Fruit fly (Drosophila melanogaster) whole organism: ENCODE results near the gene CG6432.

ENCODE experiments used
- CG8478 ChIP-seq: fragments of >200 bp; optimal IDR thresholded peaks from 2 replicates; lab custom pipeline; 2018; ENCODE audit warnings: inconsistent platforms
- Dll ChIP-seq: fragments of >200 bp; optimal IDR thresholded peaks from 2 replicates; lab custom pipeline; 2017
- EcR ChIP-seq, 2 experiments: fragments of >200 bp; optimal IDR thresholded peaks; 2 replicates each; lab custom pipeline; 2017; ENCODE audit warnings: missing biosample characterization in 2 of 2, missing genetic modification characterization in 2 of 2, missing genetic modification reagents in 2 of 2
- pan ChIP-seq: fragments of >200 bp; optimal IDR thresholded peaks from 2 replicates; lab custom pipeline; 2017
- psq ChIP-seq: fragments of >200 bp; optimal IDR thresholded peaks from 2 replicates; lab custom pipeline; 2017
- usp ChIP-seq: fragments of >200 bp; optimal IDR thresholded peaks from 2 replicates; lab custom pipeline; 2017; ENCODE audit warnings: missing biosample characterization, missing genetic modification characterization, mixed read lengths

Gene CG6432

dm6 chr3R:24353448-24353847 lies 16.7 kb downstream of the CG6432 start:
- no peak for TF ChIP-seq usp (GFP tag; lab: Kevin White, UChicago)
- no peak for TF ChIP-seq Dll (lab: Kevin White, UChicago)

- TF ChIP-seq EcR (GFP tag; optimal IDR thresholded peaks at IDR 0.05; lab: Kevin White, UChicago): no peak
- no peak for TF ChIP-seq CG8478
- no peak for TF ChIP-seq usp (GFP tag; lab: Kevin White, UChicago)
- no peak for TF ChIP-seq Dll (lab: Kevin White, UChicago)
- TF ChIP-seq pan: no peak
- no peak for TF ChIP-seq psq (lab: Kevin White, UChicago)
Observed at dm6 chr3R:24357698-24358097, 21.0 kb downstream of the CG6432 start, which contains the start of gene Golgin84. Gene Golgin84, minus strand, starts transcription at chr3R:24357938.

- TF ChIP-seq psq (lab: Kevin White, UChicago) (no peak), CG8478 (no peak), EcR (GFP tag; optimal IDR thresholded peaks at IDR 0.05; lab: Kevin White, UChicago) (no peak)
Observed at dm6 chr3R:24359957-24360356, 23.2 kb downstream of the CG6432 start, which contains the start of gene CG18528. Gene CG18528, minus strand, starts transcription at chr3R:24360144.

- TF ChIP-seq usp (GFP tag; lab: Kevin White, UChicago) (no peak), Dll (lab: Kevin White, UChicago) (no peak), EcR (GFP tag; optimal IDR thresholded peaks at IDR 0.05; lab: Kevin White, UChicago) (no peak), pan (no peak), psq (lab: Kevin White, UChicago) (no peak)
Observed at dm6 chr3R:24361583-24361982, 24.9 kb downstream of the CG6432 start, which contains the start of the genes CG5762 and CG33339. Gene CG5762, minus strand, starts transcription at chr3R:24361683. Gene CG33339, plus strand, starts transcription at chr3R:24361847.

- no peak for TF ChIP-seq CG8478
- TF ChIP-seq EcR (GFP tag; optimal IDR thresholded peaks at IDR 0.05; lab: Kevin White, UChicago): no peak
- TF ChIP-seq pan: no peak
- TF ChIP-seq psq (lab: Kevin White, UChicago): no peak
- TF ChIP-seq Dll (lab: Kevin White, UChicago): no peak
- TF ChIP-seq usp (GFP tag; lab: Kevin White, UChicago): no peak
Observed at dm6 chr3R:24362838-24363237, 26.1 kb downstream of the CG6432 start, which contains the start of gene CG33340. Gene CG33340, plus strand, starts transcription at chr3R:24363138.

- no peak for TF ChIP-seq EcR (GFP tag; optimal IDR thresholded peaks at IDR 0.05; lab: Kevin White, UChicago)
- no peak for TF ChIP-seq Dll (lab: Kevin White, UChicago)
- no peak for TF ChIP-seq psq (lab: Kevin White, UChicago)
- TF ChIP-seq pan: no peak
- TF ChIP-seq usp (GFP tag; lab: Kevin White, UChicago): no peak
- no peak for TF ChIP-seq CG8478
Observed at dm6 chr3R:24364880-24365604, 28.3 kb downstream of the CG6432 start, which contains the start of the genes CG17784 and CG13613. Gene CG17784, minus strand, starts transcription at chr3R:24364980. Gene CG13613, plus strand, starts transcription at chr3R:24365554.

- no peak for TF ChIP-seq usp (GFP tag; lab: Kevin White, UChicago)
- no peak for TF ChIP-seq pan
- no peak for TF ChIP-seq psq (lab: Kevin White, UChicago)
- no peak for TF ChIP-seq CG8478
- no peak for TF ChIP-seq Dll (lab: Kevin White, UChicago)
- no peak for TF ChIP-seq EcR (GFP tag; optimal IDR thresholded peaks at IDR 0.05; lab: Kevin White, UChicago)
Observed at dm6 chr3R:24367120-24367519, 30.4 kb downstream of the CG6432 start, which contains the start of gene CG42811. Gene CG42811, minus strand, starts transcription at chr3R:24367220.

dm6 chr3R:24368064-24368463 lies 31.3 kb downstream of the CG6432 start, which contains the start of the genes CG42812 and CG33341:
Gene CG42812, minus strand, starts transcription at chr3R:24368164.
Gene CG33341, plus strand, starts transcription at chr3R:24368358.
- TF ChIP-seq Dll (lab: Kevin White, UChicago): no peak
- TF ChIP-seq pan: no peak
- no peak for TF ChIP-seq EcR (GFP tag; optimal IDR thresholded peaks at IDR 0.05; lab: Kevin White, UChicago)
- TF ChIP-seq usp (GFP tag; lab: Kevin White, UChicago): no peak
- TF ChIP-seq CG8478: no peak
- TF ChIP-seq psq (lab: Kevin White, UChicago): no peak

- TF ChIP-seq EcR (GFP tag; optimal IDR thresholded peaks at IDR 0.05; lab: Kevin White, UChicago): no peak
- no peak for TF ChIP-seq Dll (lab: Kevin White, UChicago)
- TF ChIP-seq CG8478: no peak
- no peak for TF ChIP-seq psq (lab: Kevin White, UChicago)
- no peak for TF ChIP-seq pan
- TF ChIP-seq usp (GFP tag; lab: Kevin White, UChicago): no peak
Observed at dm6 chr3R:24369268-24369667, 32.5 kb downstream of the CG6432 start, which contains the start of gene CG13614. Gene CG13614, plus strand, starts transcription at chr3R:24369568.

- no peak for TF ChIP-seq EcR (GFP tag; optimal IDR thresholded peaks at IDR 0.05; lab: Kevin White, UChicago)
- no peak for TF ChIP-seq CG8478
- no peak for TF ChIP-seq Dll (lab: Kevin White, UChicago)
- no peak for TF ChIP-seq psq (lab: Kevin White, UChicago)
- no peak for TF ChIP-seq pan
- no peak for TF ChIP-seq usp (GFP tag; lab: Kevin White, UChicago)
Observed at dm6 chr3R:24372662-24373061, 35.9 kb downstream of the CG6432 start, which contains the start of gene CG17782. Gene CG17782, minus strand, starts transcription at chr3R:24372762.

dm6 chr3R:24375561-24375960 lies 38.8 kb downstream of the CG6432 start, which contains the start of gene CG17781:
Gene CG17781, minus strand, starts transcription at chr3R:24375661.
- TF ChIP-seq CG8478 (no peak), Dll (lab: Kevin White, UChicago) (no peak), psq (lab: Kevin White, UChicago) (no peak), EcR (GFP tag; optimal IDR thresholded peaks at IDR 0.05; lab: Kevin White, UChicago) (no peak), usp (GFP tag; lab: Kevin White, UChicago) (no peak), pan (no peak)

- TF ChIP-seq usp (GFP tag; lab: Kevin White, UChicago): no peak
- no peak for TF ChIP-seq psq (lab: Kevin White, UChicago)
- TF ChIP-seq pan: no peak
- no peak for TF ChIP-seq EcR (GFP tag; optimal IDR thresholded peaks at IDR 0.05; lab: Kevin White, UChicago)
- TF ChIP-seq CG8478: no peak
- no peak for TF ChIP-seq Dll (lab: Kevin White, UChicago)
Observed at dm6 chr3R:24376565-24376964, 39.8 kb downstream of the CG6432 start, which contains the start of gene CG33342. Gene CG33342, plus strand, starts transcription at chr3R:24376865.
